Fruit fly (Drosophila melanogaster) whole organism, larva: Measurements from ENCODE around the gene Cox11.

ENCODE experiments used
- noc ChIP-seq: fragments of 200-800 bp; sonication (Bioruptor generic); optimal IDR thresholded peaks from 3 replicates; lab custom pipeline; 2019; ENCODE audit warnings: missing biosample characterization, mild to moderate bottlenecking, missing genetic modification characterization, moderate library complexity

Gene Cox11

DNA sequence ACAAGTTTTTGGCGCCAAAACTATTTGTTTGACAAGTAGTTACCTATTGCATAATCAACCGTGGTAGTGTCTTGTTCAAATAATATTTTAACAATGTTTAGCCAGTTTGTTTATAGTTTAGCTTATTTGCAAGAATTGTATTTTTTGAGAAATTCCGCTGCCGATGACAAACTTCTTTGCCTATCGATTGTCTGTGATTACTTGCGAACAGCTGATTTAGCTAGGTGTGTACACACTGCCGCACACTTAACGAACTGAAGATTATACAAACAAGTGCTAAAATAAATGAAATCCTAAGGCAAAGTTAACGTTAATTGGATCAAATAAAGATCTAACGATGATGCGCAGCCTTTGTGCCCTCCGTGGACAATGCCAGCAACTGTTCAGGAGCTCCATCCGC is at the start of gene Cox11:
Gene Cox11, plus strand, starts transcription at position 220 of the 400 bp plus-strand sequence.
- TF ChIP-seq noc (tag; lab: Kevin White, UChicago): no peak

dm6 chr2L:5478273-5478672 is 48.5 kb upstream of the Cox11 start:
- TF ChIP-seq noc (tag; lab: Kevin White, UChicago): no peak

DNA sequence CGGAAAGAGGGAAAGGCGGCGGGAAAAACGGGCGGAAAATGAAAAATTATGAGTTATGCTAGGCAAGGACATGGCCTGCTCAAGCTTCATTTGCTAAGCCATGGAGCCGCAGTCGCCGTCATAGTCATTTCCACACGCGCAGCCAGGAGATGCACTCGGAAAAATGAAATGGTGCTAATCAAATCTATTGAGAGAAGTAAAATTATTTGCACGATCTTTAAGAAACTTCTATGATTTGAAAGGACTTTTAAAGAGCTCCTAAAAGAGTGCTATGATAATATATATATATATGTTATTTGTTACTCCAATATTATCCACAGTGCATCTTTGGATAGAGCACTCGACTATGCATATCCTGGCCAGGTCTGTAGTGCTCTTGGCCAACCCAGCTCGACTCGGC is 47.6 kb upstream of the Cox11 start:
- TF ChIP-seq noc (tag; lab: Kevin White, UChicago): no peak

dm6 chr2L:5479971-5480370 is 46.8 kb upstream of the Cox11 start:
- TF ChIP-seq noc (tag; lab: Kevin White, UChicago): no peak

DNA sequence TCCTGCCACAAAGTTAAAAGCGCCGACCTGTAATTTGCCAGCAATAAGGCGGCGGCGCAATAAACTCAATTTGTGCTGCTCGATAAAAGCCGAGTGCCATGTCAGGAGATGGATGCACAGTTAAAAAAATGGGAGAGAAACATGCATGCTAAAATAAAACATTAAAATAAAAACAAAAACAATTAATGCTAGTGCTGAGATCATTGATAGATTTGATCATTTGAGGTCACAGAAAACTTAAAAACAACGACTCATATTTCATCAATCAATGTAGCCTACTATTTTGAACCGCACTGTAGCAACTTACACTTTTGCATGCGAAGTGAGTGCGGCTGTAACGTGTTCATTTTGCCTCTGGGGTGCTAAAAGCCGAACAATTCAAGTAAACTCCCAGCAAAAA is 43.7 kb upstream of the Cox11 start:
- no peak for TF ChIP-seq noc (tag; lab: Kevin White, UChicago)

DNA sequence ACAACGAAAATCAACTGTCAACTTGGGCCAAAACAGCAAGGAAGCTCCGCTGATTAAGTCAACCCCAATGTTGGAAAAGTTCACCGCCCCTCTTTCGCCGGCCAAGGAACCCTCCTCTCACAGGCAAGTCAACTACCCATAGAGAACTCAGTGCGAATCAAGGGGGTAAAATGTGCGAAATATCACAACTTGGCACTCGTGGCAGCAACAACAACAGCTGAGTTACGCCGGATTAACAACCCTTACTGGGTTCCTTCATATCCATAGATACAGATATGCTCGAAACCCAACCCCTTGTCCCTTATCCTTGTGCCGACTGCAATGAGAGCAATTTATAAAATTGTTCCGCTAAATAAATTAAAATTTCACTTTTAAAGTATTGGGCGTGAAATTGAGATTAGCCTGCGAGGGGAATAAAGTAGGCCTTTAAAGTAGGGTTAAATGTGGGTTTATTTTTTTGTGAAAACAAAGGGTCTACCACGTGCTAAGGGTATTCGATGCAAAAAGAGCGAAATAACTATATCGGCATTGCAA is 37.6 kb upstream of the Cox11 start:
- TF ChIP-seq noc (tag; lab: Kevin White, UChicago): no peak

dm6 chr2L:5489757-5490359 is 36.9 kb upstream of the Cox11 start:
- no peak for TF ChIP-seq noc (tag; lab: Kevin White, UChicago)

DNA sequence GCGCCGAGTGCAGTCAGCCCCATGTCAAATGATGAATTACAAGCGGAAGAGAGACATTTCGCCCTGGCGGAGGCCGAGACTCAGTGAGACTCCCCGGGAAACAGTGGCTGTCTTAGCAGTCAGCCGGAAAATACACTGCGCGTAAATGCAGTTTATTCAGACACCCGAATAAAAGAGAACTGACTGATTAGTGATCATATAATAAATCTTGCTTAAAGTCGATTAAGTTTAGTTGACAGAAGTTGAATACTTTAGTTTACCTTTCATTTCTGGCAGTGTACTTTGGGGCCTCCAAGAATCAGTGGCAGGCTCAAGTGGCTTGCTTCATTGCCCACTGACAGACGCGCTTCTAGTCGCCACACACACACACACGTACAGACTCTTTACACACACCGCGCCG is 35.5 kb upstream of the Cox11 start:
- no peak for TF ChIP-seq noc (tag; lab: Kevin White, UChicago)

DNA sequence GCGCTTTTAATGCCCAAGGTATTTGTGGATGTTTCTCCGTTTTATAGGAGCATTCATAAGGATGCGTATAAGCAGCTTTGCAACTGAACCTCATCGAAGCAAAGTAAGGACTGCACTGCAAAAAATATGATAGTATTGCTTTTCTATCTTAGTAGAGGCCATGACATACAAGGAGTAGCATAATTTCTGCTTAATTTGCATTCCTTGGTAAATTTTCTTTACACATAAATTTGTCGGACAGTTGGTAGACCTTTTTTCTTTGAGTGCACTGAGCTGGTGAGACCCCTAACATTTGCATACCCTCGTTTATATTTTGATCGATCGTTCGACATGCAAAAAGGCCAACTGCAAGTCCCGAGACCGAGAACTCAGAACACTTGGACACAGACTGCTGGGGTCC is 33.8 kb upstream of the Cox11 start:
- TF ChIP-seq noc (tag; lab: Kevin White, UChicago): no peak

DNA sequence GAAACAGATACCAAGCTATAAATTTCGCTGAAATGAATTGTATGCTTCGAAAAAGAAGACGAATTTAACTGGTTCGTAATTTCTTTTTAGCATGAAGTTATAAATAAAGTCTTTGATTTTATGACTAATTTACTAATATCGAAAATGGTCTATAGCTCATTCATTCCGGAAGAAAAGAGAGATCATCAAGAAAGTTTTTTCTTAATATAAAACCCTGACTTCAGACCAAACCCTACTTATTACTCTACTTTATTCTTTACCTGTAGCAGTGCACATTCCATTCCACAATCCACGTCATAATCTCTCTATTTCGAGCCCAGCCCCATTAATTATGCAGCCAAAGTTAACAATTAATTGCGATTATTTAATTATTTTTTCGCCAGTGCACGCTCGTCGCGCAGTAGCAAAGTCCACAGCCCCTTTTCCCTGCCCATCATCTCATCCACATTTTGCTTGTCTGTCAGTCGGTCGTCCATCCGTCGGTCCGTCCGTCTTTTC is 32.8 kb upstream of the Cox11 start:
- no peak for TF ChIP-seq noc (tag; lab: Kevin White, UChicago)

DNA sequence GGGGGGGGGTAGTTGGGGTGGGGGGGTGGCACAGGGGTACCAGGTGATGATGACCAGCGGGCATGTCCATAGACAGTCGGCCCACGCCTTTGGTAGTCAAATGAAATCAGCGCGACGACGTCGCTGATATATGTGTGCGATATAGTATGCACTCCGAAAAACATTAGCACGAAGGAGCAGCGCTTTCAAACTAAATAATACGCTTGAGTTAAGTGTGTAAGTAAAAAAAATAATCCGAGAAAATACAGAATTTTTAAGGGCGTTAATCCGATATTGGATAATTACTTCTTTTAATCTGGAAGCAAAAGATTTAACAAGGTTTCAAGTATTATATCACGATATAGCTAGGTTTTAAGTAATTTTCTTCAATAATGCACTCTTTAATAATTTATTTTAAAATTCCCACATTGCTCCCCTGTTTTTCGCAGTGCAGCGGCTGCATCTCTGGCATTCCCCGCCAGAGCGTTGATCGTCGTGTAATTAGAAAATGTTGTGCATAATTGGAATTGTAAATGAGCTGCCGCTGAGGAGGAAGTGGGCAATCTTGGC is 31.9 kb upstream of the Cox11 start:
- no peak for TF ChIP-seq noc (tag; lab: Kevin White, UChicago)

- TF ChIP-seq noc (tag; lab: Kevin White, UChicago): no peak
Observed at dm6 chr2L:5496468-5497093, 30.2 kb upstream of the Cox11 start.

- no peak for TF ChIP-seq noc (tag; lab: Kevin White, UChicago)
Observed at dm6 chr2L:5499458-5499857, 27.3 kb upstream of the Cox11 start.

- no peak for TF ChIP-seq noc (tag; lab: Kevin White, UChicago)
Observed at dm6 chr2L:5501335-5501734, 25.4 kb upstream of the Cox11 start.

dm6 chr2L:5502868-5503267 is 23.9 kb upstream of the Cox11 start:
- TF ChIP-seq noc (tag; lab: Kevin White, UChicago): no peak

DNA sequence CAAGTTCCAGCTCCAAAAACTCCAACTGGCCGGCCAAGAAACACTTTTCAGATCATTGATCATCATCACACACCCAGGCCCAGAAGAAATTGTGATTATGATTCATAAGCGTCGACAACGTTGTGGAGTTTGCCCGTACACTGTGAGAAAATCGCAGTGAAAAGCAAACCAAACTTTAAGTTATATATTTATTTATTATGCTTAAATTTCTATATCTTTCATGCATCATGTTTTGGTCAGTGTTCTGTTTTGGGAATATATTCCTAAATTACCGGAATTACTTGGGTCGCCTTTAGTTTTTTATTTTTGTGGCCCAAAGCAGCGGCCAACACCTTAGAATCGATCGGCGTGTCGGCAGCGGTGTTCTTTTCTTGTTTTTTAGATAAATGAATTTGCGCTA is 21.6 kb upstream of the Cox11 start:
- TF ChIP-seq noc (tag; lab: Kevin White, UChicago): no peak

DNA sequence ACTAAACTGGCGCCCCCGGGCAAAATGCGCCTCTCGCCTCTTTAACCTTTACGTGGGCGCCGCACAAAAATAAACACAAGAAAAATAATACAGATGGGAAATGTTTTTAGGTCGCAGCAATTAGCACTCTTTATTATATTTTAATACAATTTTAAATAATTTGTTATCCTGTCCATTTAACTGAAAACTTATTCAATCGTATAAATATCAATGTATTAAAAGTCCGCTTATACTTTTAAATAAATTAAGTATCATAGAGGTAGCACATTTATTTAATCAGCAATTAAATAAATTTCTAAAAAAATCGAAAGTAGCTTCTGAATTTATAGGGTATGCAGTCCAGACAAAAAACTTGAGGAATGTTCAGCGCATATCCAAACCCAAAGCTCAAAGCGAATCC is 19.7 kb upstream of the Cox11 start:
- no peak for TF ChIP-seq noc (tag; lab: Kevin White, UChicago)
